Fruit fly (Drosophila melanogaster) whole organism, embryonic: ENCODE results near the gene CG1213.

ENCODE experiments used
- Antp ChIP-seq: fragments of 200-800 bp; sonication (Bioruptor generic); optimal IDR thresholded peaks from 3 replicates; lab custom pipeline; 2016; ENCODE audit warnings: missing biosample characterization, missing genetic modification characterization
- CG10462 ChIP-seq: fragments of 200-800 bp; sonication (Bioruptor generic); optimal IDR thresholded peaks from 2 replicates; lab custom pipeline; 2016; ENCODE audit warnings: missing biosample characterization, missing genetic modification characterization
- CG11696 ChIP-seq: fragments of 200-800 bp; sonication (Bioruptor generic); IDR thresholded peaks from 2 replicates; pipeline ENCODE4 v1.3.6; 2022; ENCODE audit warnings: missing biosample characterization, missing genetic modification characterization
- CG12071 ChIP-seq: fragments of 200-800 bp; sonication (Bioruptor generic); optimal IDR thresholded peaks from 3 replicates; lab custom pipeline; 2018; ENCODE audit warnings: missing biosample characterization, mild to moderate bottlenecking, missing genetic modification characterization
- CG12155 ChIP-seq: fragments of 200-800 bp; sonication (Bioruptor generic); optimal IDR thresholded peaks from 3 replicates; lab custom pipeline; 2016; ENCODE audit warnings: missing biosample characterization, missing genetic modification characterization
- CG1233 ChIP-seq: fragments of 200-800 bp; sonication (Bioruptor generic); optimal IDR thresholded peaks from 4 replicates; lab custom pipeline; 2018; ENCODE audit warnings: missing biosample characterization, mild to moderate bottlenecking, missing genetic modification characterization
- CG12659 ChIP-seq: fragments of 200-800 bp; sonication (Bioruptor generic); optimal IDR thresholded peaks from 3 replicates; lab custom pipeline; 2017; ENCODE audit warnings: mild to moderate bottlenecking, missing biosample characterization, missing genetic modification reagents, missing genetic modification characterization
- CG12942 ChIP-seq: fragments of 200-800 bp; sonication (Bioruptor generic); optimal IDR thresholded peaks from 3 replicates; lab custom pipeline; 2016; ENCODE audit warnings: missing biosample characterization, missing genetic modification characterization
- CG13287 ChIP-seq: fragments of 200-800 bp; sonication (Bioruptor generic); IDR thresholded peaks from 2 replicates; pipeline ENCODE4 v1.3.6; 2022; ENCODE audit warnings: missing biosample characterization, missing genetic modification characterization; ENCODE audit not compliant: partially characterized antibody
- CG14710 ChIP-seq: fragments of 200-800 bp; sonication (Bioruptor generic); optimal IDR thresholded peaks from 3 replicates; lab custom pipeline; 2019; ENCODE audit warnings: missing biosample characterization, mild to moderate bottlenecking, missing genetic modification characterization, moderate library complexity
- CG16813 ChIP-seq: fragments of 200-800 bp; sonication (Bioruptor generic); IDR thresholded peaks from 3 replicates; pipeline ENCODE4 v1.3.6; 2022; ENCODE audit warnings: missing biosample characterization, missing genetic modification characterization; ENCODE audit not compliant: partially characterized antibody
- CG1792 ChIP-seq: fragments of 200-800 bp; sonication (Bioruptor generic); optimal IDR thresholded peaks from 2 replicates; lab custom pipeline; 2016; ENCODE audit warnings: missing biosample characterization, missing genetic modification characterization
- CG1832 ChIP-seq: fragments of 200-800 bp; sonication (Bioruptor generic); optimal IDR thresholded peaks from 2 replicates; lab custom pipeline; 2017; ENCODE audit warnings: missing biosample characterization, mild to moderate bottlenecking, missing genetic modification characterization, inconsistent platforms
- CG18619 ChIP-seq: fragments of 200-800 bp; sonication (Bioruptor generic); optimal IDR thresholded peaks from 3 replicates; lab custom pipeline; 2017; ENCODE audit warnings: missing biosample characterization, mild to moderate bottlenecking, missing genetic modification characterization
- CG33213 ChIP-seq: fragments of 200-800 bp; sonication (Bioruptor generic); optimal IDR thresholded peaks from 3 replicates; lab custom pipeline; 2016; ENCODE audit warnings: missing biosample characterization, missing genetic modification characterization
- CG34422 ChIP-seq: fragments of 200-800 bp; sonication (Bioruptor generic); IDR thresholded peaks from 3 replicates; pipeline ENCODE4 v1.3.6; 2022; ENCODE audit warnings: missing biosample characterization, missing genetic modification characterization
- CG4328 ChIP-seq: fragments of 200-800 bp; sonication (Bioruptor generic); optimal IDR thresholded peaks from 3 replicates; lab custom pipeline; 2017; ENCODE audit warnings: missing biosample characterization, missing genetic modification reagents, missing genetic modification characterization
- CG4820 ChIP-seq: fragments of 200-800 bp; sonication (Bioruptor generic); optimal IDR thresholded peaks from 3 replicates; lab custom pipeline; 2016; ENCODE audit warnings: missing biosample characterization, missing genetic modification characterization
- CG6854 ChIP-seq: fragments of 200-800 bp; sonication (Bioruptor generic); optimal IDR thresholded peaks from 3 replicates; lab custom pipeline; 2017; ENCODE audit warnings: missing biosample characterization, mild to moderate bottlenecking, missing genetic modification characterization
- CG7786 ChIP-seq: fragments of 200-800 bp; sonication (Bioruptor generic); optimal IDR thresholded peaks from 2 replicates; lab custom pipeline; 2016; ENCODE audit warnings: missing biosample characterization, missing genetic modification characterization
- Deaf1 ChIP-seq: fragments of 200-800 bp; optimal IDR thresholded peaks from 3 replicates; lab custom pipeline; 2019; ENCODE audit warnings: missing biosample characterization, mild to moderate bottlenecking, missing genetic modification characterization, moderate library complexity
- Dip2 ChIP-seq: fragments of 200-800 bp; sonication (Bioruptor generic); IDR thresholded peaks from 2 replicates; pipeline ENCODE4 v1.3.6; 2022; ENCODE audit warnings: missing biosample characterization, missing genetic modification characterization
- Fer3 ChIP-seq: fragments of 200-800 bp; sonication (Bioruptor generic); optimal IDR thresholded peaks from 2 replicates; lab custom pipeline; 2018; ENCODE audit warnings: missing biosample characterization, mild to moderate bottlenecking, missing genetic modification characterization, moderate library complexity
- Hmr ChIP-seq: fragments of 200-800 bp; sonication (Bioruptor generic); optimal IDR thresholded peaks from 3 replicates; lab custom pipeline; 2017; ENCODE audit warnings: mild to moderate bottlenecking, missing biosample characterization, missing genetic modification reagents, missing genetic modification characterization
- Hr51 ChIP-seq, 2 experiments: fragments of 200-800 bp; sonication (Bioruptor generic); optimal IDR thresholded peaks; 2 replicates in 1 of 2; 3 replicates in 1 of 2; lab custom pipeline; 2016 to 2018; ENCODE audit warnings: missing biosample characterization in 2 of 2, missing genetic modification characterization in 2 of 2, mild to moderate bottlenecking in 1 of 2, moderate library complexity in 1 of 2
- Kr ChIP-seq: fragments of 200-800 bp; sonication (Bioruptor generic); optimal IDR thresholded peaks from 2 replicates; lab custom pipeline; 2017; ENCODE audit warnings: missing biosample characterization, mild to moderate bottlenecking, missing genetic modification characterization
- Mrtf ChIP-seq: fragments of 200-800 bp; sonication (Bioruptor generic); IDR thresholded peaks from 3 replicates; pipeline ENCODE4 v1.3.6; 2022; ENCODE audit warnings: missing biosample characterization, missing genetic modification characterization
- NC2α ChIP-seq: fragments of 200-800 bp; sonication (Bioruptor generic); optimal IDR thresholded peaks from 2 replicates; lab custom pipeline; 2016; ENCODE audit warnings: missing biosample characterization, missing genetic modification characterization
- Tbp ChIP-seq: fragments of >200 bp; optimal IDR thresholded peaks from 2 replicates; lab custom pipeline; 2018; ENCODE audit warnings: missing biosample characterization, missing genetic modification characterization
- Usf ChIP-seq: fragments of 200-800 bp; sonication (Bioruptor generic); optimal IDR thresholded peaks from 2 replicates; lab custom pipeline; 2017; ENCODE audit warnings: missing genotype, missing biosample characterization, missing genetic modification characterization
- Vsx1 ChIP-seq: fragments of 200-800 bp; sonication (Bioruptor generic); optimal IDR thresholded peaks from 2 replicates; lab custom pipeline; 2017; ENCODE audit warnings: missing biosample characterization, mild to moderate bottlenecking, missing genetic modification characterization, missing genetic modification reagents
- ara ChIP-seq: fragments of 200-800 bp; sonication (Bioruptor generic); IDR thresholded peaks from 2 replicates; pipeline ENCODE4 v1.3.6; 2022; ENCODE audit warnings: missing biosample characterization, missing genetic modification characterization
- cas ChIP-seq: fragments of 200-800 bp; sonication (Bioruptor generic); IDR thresholded peaks from 2 replicates; pipeline ENCODE4 v1.3.6; 2022; ENCODE audit warnings: missing biosample characterization, missing genetic modification characterization
- chinmo ChIP-seq: fragments of 200-800 bp; sonication (Bioruptor generic); IDR thresholded peaks from 4 replicates; pipeline ENCODE4 v1.3.6; 2022; ENCODE audit warnings: missing biosample characterization, missing genetic modification characterization; ENCODE audit not compliant: partially characterized antibody
- dimm ChIP-seq: fragments of 200-800 bp; sonication (Bioruptor generic); IDR thresholded peaks from 2 replicates; pipeline ENCODE4 v1.3.6; 2022; ENCODE audit warnings: missing biosample characterization, missing genetic modification characterization
- dpn ChIP-seq, 2 experiments: fragments of 200-800 bp; sonication (Bioruptor generic); optimal IDR thresholded peaks; 3 replicates each; lab custom pipeline; 2016; ENCODE audit warnings: missing biosample characterization in 2 of 2, missing genetic modification characterization in 2 of 2
- exex ChIP-seq: fragments of 200-800 bp; sonication (Bioruptor generic); optimal IDR thresholded peaks from 4 replicates; lab custom pipeline; 2018; ENCODE audit warnings: missing biosample characterization, mild to moderate bottlenecking, missing genetic modification characterization, moderate library complexity
- fu2 ChIP-seq: fragments of 200-800 bp; sonication (Bioruptor generic); optimal IDR thresholded peaks from 2 replicates; lab custom pipeline; 2016; ENCODE audit warnings: missing biosample characterization, missing genetic modification characterization
- gfzf ChIP-seq: fragments of 200-800 bp; sonication (Bioruptor generic); optimal IDR thresholded peaks from 2 replicates; lab custom pipeline; 2016; ENCODE audit warnings: missing biosample characterization, mild to moderate bottlenecking, missing genetic modification characterization, moderate library complexity
- lilli ChIP-seq: fragments of 200-800 bp; sonication (Bioruptor generic); optimal IDR thresholded peaks from 3 replicates; lab custom pipeline; 2016; ENCODE audit warnings: missing biosample characterization, missing genetic modification characterization
- nau ChIP-seq: fragments of 200-800 bp; sonication (Bioruptor generic); optimal IDR thresholded peaks from 3 replicates; lab custom pipeline; 2017; ENCODE audit warnings: missing biosample characterization, mild to moderate bottlenecking, missing genetic modification characterization, missing genetic modification reagents
- nom ChIP-seq: fragments of 200-800 bp; sonication (Bioruptor generic); optimal IDR thresholded peaks from 2 replicates; lab custom pipeline; 2017; ENCODE audit warnings: missing biosample characterization, missing genetic modification characterization, mild to moderate bottlenecking, moderate library complexity, missing genetic modification reagents
- pb ChIP-seq: fragments of 200-800 bp; sonication (Bioruptor generic); optimal IDR thresholded peaks from 3 replicates; lab custom pipeline; 2016; ENCODE audit warnings: missing biosample characterization, missing genetic modification characterization
- pzg ChIP-seq: fragments of 200-800 bp; sonication (Bioruptor generic); optimal IDR thresholded peaks from 3 replicates; lab custom pipeline; 2018; ENCODE audit warnings: missing biosample characterization, mild to moderate bottlenecking, missing genetic modification characterization, moderate library complexity
- repo ChIP-seq: fragments of 200-800 bp; sonication (Bioruptor generic); optimal IDR thresholded peaks from 2 replicates; lab custom pipeline; 2016; ENCODE audit warnings: missing biosample characterization, missing genetic modification characterization
- scrt ChIP-seq: fragments of 200-800 bp; sonication (Bioruptor generic); optimal IDR thresholded peaks from 2 replicates; lab custom pipeline; 2018; ENCODE audit warnings: missing biosample characterization, mild to moderate bottlenecking, missing genetic modification characterization, moderate library complexity
- sna ChIP-seq: fragments of 200-800 bp; sonication (Bioruptor generic); IDR thresholded peaks from 2 replicates; pipeline ENCODE4 v1.3.6; 2022; ENCODE audit warnings: missing biosample characterization, missing genetic modification characterization; ENCODE audit not compliant: partially characterized antibody
- sob ChIP-seq: fragments of 200-800 bp; sonication (Bioruptor generic); IDR thresholded peaks from 2 replicates; pipeline ENCODE4 v1.3.6; 2022; ENCODE audit warnings: missing biosample characterization, missing genetic modification characterization
- yki ChIP-seq: fragments of >200 bp; optimal IDR thresholded peaks from 3 replicates; lab custom pipeline; 2018

Gene CG1213

dm6 chr3R:5853032-5853431 lies 12.1 kb downstream of the CG1213 start, which contains the start of gene CG34287:
Gene CG34287 (plus strand): TSS chr3R:5853332.
- no peak for TF ChIP-seq Vsx1 (GFP tag; lab: Kevin White, UChicago)
- TF ChIP-seq dpn (GFP tag; optimal IDR thresholded peaks at IDR 0.05; lab: Kevin White, UChicago) = no peak
- TF ChIP-seq CG11696 = no peak
- TF ChIP-seq CG13287 (GFP tag; lab: Robert Waterston, UW) = no peak
- no peak for TF ChIP-seq Hr51 (GFP tag; optimal IDR thresholded peaks at IDR 0.05; lab: Kevin White, UChicago)
- TF ChIP-seq repo (GFP tag; lab: Kevin White, UChicago) = no peak
- TF ChIP-seq pb (GFP tag; lab: Kevin White, UChicago) = no peak
- TF ChIP-seq CG10462 = no peak
- TF ChIP-seq, all 482 proteins: peak for 0

dm6 chr3R:5856215-5856614 lies 15.2 kb downstream of the CG1213 start, which contains the start of the genes disp and ECSIT:
Gene disp (minus strand): TSS chr3R:5856311.
Gene ECSIT (plus strand): TSS chr3R:5856585.
- TF ChIP-seq CG12659 = no peak
- TF ChIP-seq Deaf1 (tag; lab: Kevin White, UChicago) = no peak
- TF ChIP-seq Mrtf (GFP tag; lab: Robert Waterston, UW) = no peak
- no peak for TF ChIP-seq CG14710 (tag; lab: Kevin White, UChicago)
- no peak for TF ChIP-seq NC2α (GFP tag; lab: Kevin White, UChicago)
- TF ChIP-seq scrt (GFP tag; lab: Kevin White, UChicago) = no peak
- no peak for TF ChIP-seq Fer3
- TF ChIP-seq yki = no peak
- TF ChIP-seq ara (GFP tag; lab: Robert Waterston, UW) = no peak
- TF ChIP-seq lilli (GFP tag; lab: Kevin White, UChicago) = peak; percentile 23
- peak; percentile 16 for TF ChIP-seq Usf
- TF ChIP-seq sna (GFP tag; lab: Robert Waterston, UW) = no peak
- no peak for TF ChIP-seq sob (GFP tag; lab: Robert Waterston, UW)
- TF ChIP-seq fu2 = no peak
- TF ChIP-seq chinmo (GFP tag; lab: Robert Waterston, UW) = no peak
- peak; percentile 6 for TF ChIP-seq CG6854 (GFP tag; lab: Kevin White, UChicago)
- TF ChIP-seq CG4820 (GFP tag; lab: Kevin White, UChicago) = no peak
- no peak for TF ChIP-seq CG33213 (GFP tag; lab: Kevin White, UChicago)
- no peak for TF ChIP-seq CG4328 (GFP tag; lab: Kevin White, UChicago)
- TF ChIP-seq CG1832 (GFP tag; lab: Kevin White, UChicago) = no peak
- no peak for TF ChIP-seq exex (tag; lab: Kevin White, UChicago)
- peak; percentile 4 for TF ChIP-seq CG12155 (GFP tag; lab: Kevin White, UChicago)
- TF ChIP-seq CG18619 (GFP tag; lab: Kevin White, UChicago) = no peak
- no peak for TF ChIP-seq CG34422
- peak; percentile 50 for TF ChIP-seq pzg (GFP tag; lab: Kevin White, UChicago)
- no peak for TF ChIP-seq cas
- peak; percentile 45 for TF ChIP-seq CG7786
- no peak for TF ChIP-seq CG1792 (GFP tag; lab: Kevin White, UChicago)
- TF ChIP-seq nau (GFP tag; lab: Kevin White, UChicago) = no peak
- no peak for TF ChIP-seq CG1233
- TF ChIP-seq CG16813 (GFP tag; lab: Robert Waterston, UW) = peak; percentile 16; the same call in 1 of the 3 replicates
- TF ChIP-seq gfzf = peak; percentile 9
- peak; percentile 30 for TF ChIP-seq Tbp
- TF ChIP-seq Antp (GFP tag; lab: Kevin White, UChicago) = peak; percentile 8
- no peak for TF ChIP-seq CG12071 (GFP tag; lab: Kevin White, UChicago)
- TF ChIP-seq Kr (GFP tag; lab: Kevin White, UChicago) = no peak
- no peak for TF ChIP-seq CG12942 (GFP tag; lab: Kevin White, UChicago)
- TF ChIP-seq nom (GFP tag; lab: Kevin White, UChicago) = no peak
- TF ChIP-seq dimm = no peak
- peak; percentile 36 for TF ChIP-seq Hmr (GFP tag; lab: Kevin White, UChicago)
- TF ChIP-seq Dip2 = no peak
- TF ChIP-seq CG13287 (GFP tag; lab: Robert Waterston, UW) = peak; percentile 33; the same call in 1 of the 2 replicates
